Fruit fly (Drosophila melanogaster): Measurements from ENCODE around the gene Cdk2.

dm6 chr3R:20779969-20780368 is 44.5 kb downstream of the Cdk2 start:
- TF ChIP-seq CG8478 (optimal IDR thresholded peaks at IDR 0.05) = no peak
- no peak for TF ChIP-seq CTCF (optimal IDR thresholded peaks at IDR 0.05)

All from S2 (cell line).